Fruit fly (Drosophila melanogaster): Measurements from ENCODE around the gene Mst84Db.

Gene Mst84Db

DNA sequence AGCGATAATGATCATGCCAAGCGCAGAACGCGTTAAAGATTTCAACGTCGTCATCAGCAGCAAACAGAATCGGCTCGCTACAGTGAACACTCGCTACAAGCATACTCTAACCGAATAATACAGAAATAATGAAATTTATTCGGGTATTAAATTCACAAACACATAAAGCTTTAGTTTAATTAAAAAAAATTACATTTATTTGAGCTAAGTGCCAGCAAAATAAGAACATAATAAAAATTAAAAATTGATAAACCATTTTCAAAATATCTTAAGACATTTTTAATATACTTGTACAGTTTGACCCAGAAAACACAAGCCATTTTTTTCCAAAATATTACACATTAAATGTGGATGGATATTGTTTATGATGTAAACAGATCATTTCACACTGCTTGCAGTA is 39.2 kb downstream of the Mst84Db start:
- TF ChIP-seq Pif1A (GFP tag; optimal IDR thresholded peaks at IDR 0.05) (no peak), Snoo (tag; optimal IDR thresholded peaks at IDR 0.05) (peak; percentile 24), EcR (GFP tag; optimal IDR thresholded peaks at IDR 0.05) (no peak), CG10348 (GFP tag; IDR thresholded peaks at IDR 0.05) (no peak), CG14655 (GFP tag; optimal IDR thresholded peaks at IDR 0.05) (peak; percentile 69), rn (GFP tag; IDR thresholded peaks at IDR 0.05) (no peak), CG12605 (GFP tag; IDR thresholded peaks at IDR 0.05) (no peak), CG8159 (tag; optimal IDR thresholded peaks at IDR 0.05) (peak; percentile 50), fd96Ca (GFP tag; IDR thresholded peaks at IDR 0.05) (no peak), CG13204 (GFP tag; optimal IDR thresholded peaks at IDR 0.05) (no peak), Pif1B (GFP tag; optimal IDR thresholded peaks at IDR 0.05) (no peak), CG34367 (tag; optimal IDR thresholded peaks at IDR 0.05) (peak; percentile 18), D1 (tag; optimal IDR thresholded peaks at IDR 0.05) (peak; percentile 14), CG9948 (tag; optimal IDR thresholded peaks at IDR 0.05) (peak; percentile 41), CG15710 (tag; optimal IDR thresholded peaks at IDR 0.05) (peak; percentile 37), CG8301 (tag; optimal IDR thresholded peaks at IDR 0.05) (peak; percentile 48), CG4496 (GFP tag; IDR thresholded peaks at IDR 0.05) (no peak), Ets98B (GFP tag; IDR thresholded peaks at IDR 0.05) (no peak), CG17806 (tag; optimal IDR thresholded peaks at IDR 0.05) (no peak), CG32121 (GFP tag; IDR thresholded peaks at IDR 0.05) (no peak), gl (tag; optimal IDR thresholded peaks at IDR 0.05) (no peak)

dm6 chr3R:7322549-7322948 is 42.9 kb downstream of the Mst84Db start:
- TF ChIP-seq fd96Ca (GFP tag; IDR thresholded peaks at IDR 0.05), result no peak
- TF ChIP-seq CG8159 (tag; optimal IDR thresholded peaks at IDR 0.05), result no peak
- no peak for TF ChIP-seq CG4496 (GFP tag; IDR thresholded peaks at IDR 0.05)
- TF ChIP-seq CG12605 (GFP tag; IDR thresholded peaks at IDR 0.05), result no peak
- no peak for TF ChIP-seq Pif1B (GFP tag; optimal IDR thresholded peaks at IDR 0.05)
- no peak for TF ChIP-seq D1 (tag; optimal IDR thresholded peaks at IDR 0.05)
- no peak for TF ChIP-seq CG8301 (tag; optimal IDR thresholded peaks at IDR 0.05)
- no peak for TF ChIP-seq CG17806 (tag; optimal IDR thresholded peaks at IDR 0.05)
- TF ChIP-seq Pif1A (GFP tag; optimal IDR thresholded peaks at IDR 0.05), result no peak
- no peak for TF ChIP-seq CG14655 (GFP tag; optimal IDR thresholded peaks at IDR 0.05)
- no peak for TF ChIP-seq Ets98B (GFP tag; IDR thresholded peaks at IDR 0.05)
- TF ChIP-seq CG15710 (tag; optimal IDR thresholded peaks at IDR 0.05), result no peak
- TF ChIP-seq gl (tag; optimal IDR thresholded peaks at IDR 0.05), result no peak
- no peak for TF ChIP-seq CG13204 (GFP tag; optimal IDR thresholded peaks at IDR 0.05)
- no peak for TF ChIP-seq CG32121 (GFP tag; IDR thresholded peaks at IDR 0.05)

dm6 chr3R:7317107-7317506 is 48.3 kb downstream of the Mst84Db start, which contains the start of gene CG10029:
CG10029 (minus strand) TSS chr3R:7317207.
- no peak for TF ChIP-seq CG34367 (tag; optimal IDR thresholded peaks at IDR 0.05)
- TF ChIP-seq CG15710 (tag; optimal IDR thresholded peaks at IDR 0.05), result no peak
- TF ChIP-seq CG13204 (GFP tag; optimal IDR thresholded peaks at IDR 0.05), result no peak
- TF ChIP-seq gl (tag; optimal IDR thresholded peaks at IDR 0.05), result no peak
- no peak for TF ChIP-seq CG14655 (GFP tag; optimal IDR thresholded peaks at IDR 0.05)
- TF ChIP-seq Snoo (tag; optimal IDR thresholded peaks at IDR 0.05), result no peak
- no peak for TF ChIP-seq CG8159 (tag; optimal IDR thresholded peaks at IDR 0.05)
- TF ChIP-seq Pif1B (GFP tag; optimal IDR thresholded peaks at IDR 0.05), result no peak
- TF ChIP-seq CG17806 (tag; optimal IDR thresholded peaks at IDR 0.05), result no peak
- TF ChIP-seq CG4496 (GFP tag; IDR thresholded peaks at IDR 0.05), result no peak
- TF ChIP-seq D1 (tag; optimal IDR thresholded peaks at IDR 0.05), result no peak
